Worm (Caenorhabditis elegans) whole organism, early embryonic: ENCODE measurements around the gene C38C6.3.

Experiments used
- B0310.2 ChIP-seq: sonication (generic microtip); optimal IDR thresholded peaks from 2 replicates; lab custom pipeline; 2016; ENCODE audit warnings: mild to moderate bottlenecking, missing genetic modification characterization, missing compliant biosample characterization
- aly-1 ChIP-seq: sonication (generic microtip); optimal IDR thresholded peaks from 2 replicates; lab custom pipeline; 2016; ENCODE audit warnings: missing genetic modification characterization, missing compliant biosample characterization
- ama-1 ChIP-seq: fragments of 150-350 bp; optimal IDR thresholded peaks from 2 replicates; lab custom pipeline; 2014
- ceh-13 ChIP-seq: fragments of 200-800 bp; sonication (Bioruptor generic); optimal IDR thresholded peaks from 2 replicates; lab custom pipeline; 2018; ENCODE audit warnings: mild to moderate bottlenecking, missing genetic modification characterization, missing compliant biosample characterization
- ceh-36 ChIP-seq: sonication (generic microtip); optimal IDR thresholded peaks from 2 replicates; lab custom pipeline; 2016; ENCODE audit warnings: missing genetic modification characterization, inconsistent platforms, missing compliant biosample characterization
- ets-7 ChIP-seq: sonication (generic microtip); optimal IDR thresholded peaks from 2 replicates; lab custom pipeline; 2016; ENCODE audit warnings: missing genotype, missing genetic modification characterization, missing compliant biosample characterization
- flt-1 ChIP-seq: fragments of 200-800 bp; sonication (Bioruptor generic); IDR thresholded peaks from 2 replicates; pipeline ENCODE4 v1.3.6; 2022; ENCODE audit warnings: missing genetic modification characterization, missing compliant biosample characterization
- hmbx-1 ChIP-seq: sonication (generic microtip); optimal IDR thresholded peaks from 2 replicates; lab custom pipeline; 2016; ENCODE audit warnings: mild to moderate bottlenecking, missing genetic modification characterization, missing compliant biosample characterization
- hmg-4 ChIP-seq: fragments of 200-800 bp; sonication (Bioruptor generic); optimal IDR thresholded peaks from 2 replicates; lab custom pipeline; 2018; ENCODE audit warnings: mild to moderate bottlenecking, missing genetic modification characterization, missing compliant biosample characterization
- hnd-1 ChIP-seq: sonication (generic microtip); optimal IDR thresholded peaks from 2 replicates; lab custom pipeline; 2016; ENCODE audit warnings: missing genetic modification characterization, missing compliant biosample characterization
- pes-1 ChIP-seq: fragments of 200-800 bp; sonication (Bioruptor generic); IDR thresholded peaks from 2 replicates; pipeline ENCODE4 v1.3.6; 2022; ENCODE audit warnings: missing genetic modification reagents, missing genetic modification characterization, missing compliant biosample characterization
- tbx-37 ChIP-seq: fragments of 200-800 bp; sonication (Bioruptor generic); conservative IDR thresholded peaks from 2 replicates; pipeline ENCODE4 v1.3.6; 2022; ENCODE audit warnings: missing genetic modification reagents, missing genetic modification characterization, missing compliant biosample characterization
- tra-4 ChIP-seq: sonication (generic microtip); optimal IDR thresholded peaks from 2 replicates; lab custom pipeline; 2017; ENCODE audit warnings: missing genetic modification characterization, missing compliant biosample characterization

ce11 chrII:14619806-14620205 is 13.1 kb upstream of the C38C6.3 start:
- TF ChIP-seq ama-1 (lab: Kevin White, UChicago) (no peak), tbx-37 (GFP tag; lab: Robert Waterston, UW) (no peak), flt-1 (GFP tag; lab: Robert Waterston, UW) (no peak), aly-1 (no peak), ceh-13 (GFP tag; lab: Kevin White, UChicago) (no peak), ceh-36 (tag; lab: Kevin White, UChicago) (no peak), B0310.2 (no peak), hmbx-1 (tag; lab: Kevin White, UChicago) (no peak), tra-4 (tag; lab: Kevin White, UChicago) (no peak), ets-7 (tag; lab: Kevin White, UChicago) (no peak), hmg-4 (GFP tag; lab: Kevin White, UChicago) (no peak), hnd-1 (tag; lab: Kevin White, UChicago) (no peak), pes-1 (GFP tag; lab: Robert Waterston, UW) (no peak)
